Worm (Caenorhabditis elegans) whole organism, late embryonic: ENCODE measurements around the gene R05H5.4.

Experiments
- F13H6.1 ChIP-seq: sonication (generic microtip); optimal IDR thresholded peaks from 2 replicates; lab custom pipeline; 2016; ENCODE audit warnings: missing genetic modification characterization, missing compliant biosample characterization
- ceh-34 ChIP-seq: sonication (generic microtip); optimal IDR thresholded peaks from 2 replicates; lab custom pipeline; 2016; ENCODE audit warnings: mild to moderate bottlenecking, missing genetic modification characterization, missing compliant biosample characterization
- elt-2 ChIP-seq: sonication (generic microtip); optimal IDR thresholded peaks from 2 replicates; lab custom pipeline; 2016; ENCODE audit warnings: missing genetic modification reagents, missing genetic modification characterization, missing compliant biosample characterization
- ets-4 ChIP-seq: sonication (generic microtip); optimal IDR thresholded peaks from 2 replicates; lab custom pipeline; 2016; ENCODE audit warnings: missing genetic modification characterization, missing compliant biosample characterization
- mec-3 ChIP-seq: sonication (generic microtip); optimal IDR thresholded peaks from 2 replicates; lab custom pipeline; 2016; ENCODE audit warnings: borderline replicate concordance, missing genetic modification characterization, missing compliant biosample characterization

DNA sequence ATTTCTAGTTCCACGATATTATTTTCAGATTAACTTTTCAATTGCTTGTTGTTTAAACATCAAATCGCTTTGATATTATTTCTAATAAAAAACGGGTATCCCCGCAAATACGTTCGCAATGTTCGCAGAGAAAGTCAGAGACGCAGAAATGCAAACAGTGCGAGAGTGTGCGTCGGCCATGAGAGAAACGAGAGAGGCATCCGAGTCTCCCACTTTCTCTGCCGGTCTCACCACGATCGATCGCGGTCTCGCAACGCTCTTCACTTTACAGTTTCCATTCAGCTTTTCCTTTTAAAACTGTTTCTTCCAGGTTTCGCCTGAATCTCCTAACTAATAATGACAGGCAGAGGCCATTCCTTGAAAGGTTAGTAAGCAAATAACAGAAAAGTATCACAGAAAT lies 25.5 kb downstream of the R05H5.4 start, which contains the start of gene F33H1.4:
- no peak for TF ChIP-seq ceh-34 (tag; lab: Kevin White, UChicago)
- TF ChIP-seq F13H6.1 (tag; lab: Kevin White, UChicago) = no peak
- no peak for TF ChIP-seq ets-4 (tag; lab: Kevin White, UChicago)
- no peak for TF ChIP-seq mec-3
- no peak for TF ChIP-seq elt-2
